Fruit fly (Drosophila melanogaster) whole organism, embryonic: ENCODE results near the gene wrd.

Experiments used
- Abd-B ChIP-seq: fragments of 200-800 bp; sonication (Bioruptor generic); optimal IDR thresholded peaks from 2 replicates; lab custom pipeline; 2018; ENCODE audit warnings: missing biosample characterization, mild to moderate bottlenecking, missing genetic modification characterization, moderate library complexity
- Atf6 ChIP-seq: fragments of 200-800 bp; sonication (Bioruptor generic); IDR thresholded peaks from 2 replicates; pipeline ENCODE4 v1.3.6; 2022; ENCODE audit warnings: missing biosample characterization, missing genetic modification characterization
- Bteb2 ChIP-seq: fragments of 200-800 bp; sonication (Bioruptor generic); optimal IDR thresholded peaks from 2 replicates; lab custom pipeline; 2016; ENCODE audit warnings: missing biosample characterization, missing genetic modification characterization
- C15 ChIP-seq: fragments of 200-800 bp; sonication (Bioruptor generic); IDR thresholded peaks from 3 replicates; pipeline ENCODE4 v1.3.6; 2022; ENCODE audit warnings: missing biosample characterization, missing genetic modification characterization
- CG10209 ChIP-seq: fragments of 200-800 bp; sonication (Bioruptor generic); optimal IDR thresholded peaks from 3 replicates; lab custom pipeline; 2017; ENCODE audit warnings: missing biosample characterization, mild to moderate bottlenecking, missing genetic modification characterization, missing genetic modification reagents
- CG10543 ChIP-seq: fragments of 200-800 bp; sonication (Bioruptor generic); optimal IDR thresholded peaks from 3 replicates; lab custom pipeline; 2017; ENCODE audit warnings: missing biosample characterization, mild to moderate bottlenecking, missing genetic modification characterization, moderate library complexity
- CG13296 ChIP-seq: fragments of 200-800 bp; sonication (Bioruptor generic); optimal IDR thresholded peaks from 3 replicates; lab custom pipeline; 2018; ENCODE audit warnings: missing biosample characterization, mild to moderate bottlenecking, missing genetic modification characterization
- CG15601 ChIP-seq: fragments of 200-800 bp; sonication (Bioruptor generic); optimal IDR thresholded peaks from 3 replicates; lab custom pipeline; 2019; ENCODE audit warnings: missing biosample characterization, mild to moderate bottlenecking, missing genetic modification characterization, moderate library complexity
- CG15696 ChIP-seq: fragments of 200-800 bp; sonication (Bioruptor generic); optimal IDR thresholded peaks from 2 replicates; lab custom pipeline; 2019; ENCODE audit warnings: missing biosample characterization, mild to moderate bottlenecking, missing genetic modification characterization, moderate library complexity
- CG1602 ChIP-seq: fragments of 200-800 bp; sonication (Bioruptor generic); optimal IDR thresholded peaks from 3 replicates; lab custom pipeline; 2016; ENCODE audit warnings: missing biosample characterization, missing genetic modification characterization
- CG1647 ChIP-seq: fragments of 200-800 bp; sonication (Bioruptor generic); optimal IDR thresholded peaks from 3 replicates; lab custom pipeline; 2016; ENCODE audit warnings: missing biosample characterization, missing genetic modification characterization
- CG17568 ChIP-seq: fragments of 200-800 bp; sonication (Bioruptor generic); optimal IDR thresholded peaks from 2 replicates; lab custom pipeline; 2018; ENCODE audit warnings: missing biosample characterization, mild to moderate bottlenecking, missing genetic modification characterization, moderate library complexity
- CG2202 ChIP-seq: fragments of 200-800 bp; sonication (Bioruptor generic); optimal IDR thresholded peaks from 2 replicates; lab custom pipeline; 2018; ENCODE audit warnings: missing biosample characterization, mild to moderate bottlenecking, missing genetic modification characterization
- CG32772 ChIP-seq: fragments of 200-800 bp; sonication (Bioruptor generic); IDR thresholded peaks from 2 replicates; pipeline ENCODE4 v1.3.6; 2022; ENCODE audit warnings: missing biosample characterization, missing genetic modification characterization
- CG3281 ChIP-seq: fragments of 200-800 bp; sonication (Bioruptor generic); optimal IDR thresholded peaks from 3 replicates; lab custom pipeline; 2017; ENCODE audit warnings: missing biosample characterization, mild to moderate bottlenecking, missing genetic modification characterization
- CG3726 ChIP-seq: fragments of 200-800 bp; sonication (Bioruptor generic); IDR thresholded peaks from 3 replicates; pipeline ENCODE4, ENCODE4 v1.3.6; 2022; ENCODE audit warnings: missing biosample characterization, missing genetic modification characterization
- CG4328 ChIP-seq: fragments of 200-800 bp; sonication (Bioruptor generic); optimal IDR thresholded peaks from 3 replicates; lab custom pipeline; 2017; ENCODE audit warnings: missing biosample characterization, missing genetic modification reagents, missing genetic modification characterization
- CG43689 ChIP-seq: fragments of 200-800 bp; sonication (Bioruptor generic); IDR thresholded peaks from 2 replicates; pipeline ENCODE4 v1.3.6; 2022; ENCODE audit warnings: missing biosample characterization, missing genetic modification characterization
- CG4854 ChIP-seq: fragments of 200-800 bp; sonication (Bioruptor generic); optimal IDR thresholded peaks from 2 replicates; lab custom pipeline; 2016; ENCODE audit warnings: missing biosample characterization, missing genetic modification characterization, inconsistent platforms
- CG7271 ChIP-seq: fragments of 200-800 bp; sonication (Bioruptor generic); optimal IDR thresholded peaks from 2 replicates; lab custom pipeline; 2018; ENCODE audit warnings: missing biosample characterization, mild to moderate bottlenecking, missing genetic modification characterization, moderate library complexity
- CG8089 ChIP-seq: fragments of 200-800 bp; sonication (Bioruptor generic); optimal IDR thresholded peaks from 3 replicates; lab custom pipeline; 2016; ENCODE audit warnings: missing biosample characterization, missing genetic modification characterization
- CG8944 ChIP-seq: fragments of 200-800 bp; sonication (Bioruptor generic); optimal IDR thresholded peaks from 3 replicates; lab custom pipeline; 2016; ENCODE audit warnings: missing biosample characterization, missing genetic modification characterization
- CG9876 ChIP-seq: fragments of 200-800 bp; sonication (Bioruptor generic); optimal IDR thresholded peaks from 2 replicates; lab custom pipeline; 2016; ENCODE audit warnings: missing biosample characterization, missing genetic modification characterization
- Deaf1 ChIP-seq: fragments of 200-800 bp; optimal IDR thresholded peaks from 3 replicates; lab custom pipeline; 2019; ENCODE audit warnings: missing biosample characterization, mild to moderate bottlenecking, missing genetic modification characterization, moderate library complexity
- Dp ChIP-seq: fragments of 200-800 bp; sonication (Bioruptor generic); optimal IDR thresholded peaks from 2 replicates; lab custom pipeline; 2018; ENCODE audit warnings: missing biosample characterization, mild to moderate bottlenecking, missing genetic modification characterization, moderate library complexity
- ERR ChIP-seq: fragments of 200-800 bp; sonication (Bioruptor generic); optimal IDR thresholded peaks from 2 replicates; lab custom pipeline; 2016; ENCODE audit warnings: missing biosample characterization, missing genetic modification characterization
- HHEX ChIP-seq: fragments of 200-800 bp; sonication (Bioruptor generic); optimal IDR thresholded peaks from 3 replicates; lab custom pipeline; 2017; ENCODE audit warnings: missing biosample characterization, mild to moderate bottlenecking, missing genetic modification characterization, missing genetic modification reagents
- HLHmδ ChIP-seq: fragments of 200-800 bp; sonication (Bioruptor generic); optimal IDR thresholded peaks from 2 replicates; lab custom pipeline; 2018; ENCODE audit warnings: missing biosample characterization, mild to moderate bottlenecking, missing genetic modification characterization, moderate library complexity
- Hr51 ChIP-seq, 2 experiments: fragments of 200-800 bp; sonication (Bioruptor generic); optimal IDR thresholded peaks; 2 replicates in 1 of 2; 3 replicates in 1 of 2; lab custom pipeline; 2016 to 2018; ENCODE audit warnings: missing biosample characterization in 2 of 2, missing genetic modification characterization in 2 of 2, mild to moderate bottlenecking in 1 of 2, moderate library complexity in 1 of 2
- Optix ChIP-seq: fragments of 200-800 bp; sonication (Bioruptor generic); IDR thresholded peaks from 3 replicates; pipeline ENCODE4 v1.3.6; 2022; ENCODE audit warnings: missing biosample characterization, missing genetic modification characterization
- Ptx1 ChIP-seq: fragments of 200-800 bp; sonication (Bioruptor generic); IDR thresholded peaks from 2 replicates; pipeline ENCODE4 v1.3.6; 2022; ENCODE audit warnings: missing biosample characterization, missing genetic modification characterization
- Rx ChIP-seq: fragments of 200-800 bp; sonication (Bioruptor generic); IDR thresholded peaks from 2 replicates; pipeline ENCODE4 v1.3.6; 2022; ENCODE audit warnings: missing biosample characterization, missing genetic modification characterization
- Usf ChIP-seq: fragments of 200-800 bp; sonication (Bioruptor generic); optimal IDR thresholded peaks from 2 replicates; lab custom pipeline; 2017; ENCODE audit warnings: missing genotype, missing biosample characterization, missing genetic modification characterization
- az2 ChIP-seq: fragments of 200-800 bp; sonication (Bioruptor generic); optimal IDR thresholded peaks from 3 replicates; lab custom pipeline; 2016; ENCODE audit warnings: missing biosample characterization, missing genetic modification characterization
- bowl ChIP-seq: fragments of 200-800 bp; sonication (Bioruptor generic); IDR thresholded peaks from 2 replicates; pipeline ENCODE4 v1.3.6; 2022; ENCODE audit warnings: missing biosample characterization, missing genetic modification characterization
- dpn ChIP-seq, 2 experiments: fragments of 200-800 bp; sonication (Bioruptor generic); optimal IDR thresholded peaks; 3 replicates each; lab custom pipeline; 2016; ENCODE audit warnings: missing biosample characterization in 2 of 2, missing genetic modification characterization in 2 of 2
- eve ChIP-seq, 2 experiments: fragments of >200 bp; optimal IDR thresholded peaks; 2 replicates each; lab custom pipeline; 2017; ENCODE audit warnings: missing biosample characterization in 2 of 2, missing genetic modification characterization in 2 of 2
- lov ChIP-seq, 2 experiments: fragments of 200-800 bp in 1 of 2; fragments of >200 bp in 1 of 2; sonication (Bioruptor generic) in 1 of 2; IDR thresholded peaks in 1 of 2; optimal IDR thresholded peaks in 1 of 2; 2 replicates in 1 of 2; 3 replicates in 1 of 2; pipeline versions ENCODE4 v1.3.6 to Lab custom; 2017 to 2022; ENCODE audit warnings: missing biosample characterization in 1 of 2, missing genetic modification characterization in 1 of 2
- nmo ChIP-seq: fragments of 200-800 bp; sonication (Bioruptor generic); optimal IDR thresholded peaks from 2 replicates; lab custom pipeline; 2018; ENCODE audit warnings: missing biosample characterization, mild to moderate bottlenecking, missing genetic modification characterization, moderate library complexity
- oc ChIP-seq: fragments of 200-800 bp; sonication (Bioruptor generic); optimal IDR thresholded peaks from 2 replicates; lab custom pipeline; 2018; ENCODE audit warnings: missing biosample characterization, mild to moderate bottlenecking, missing genetic modification characterization, moderate library complexity
- pros ChIP-seq: fragments of 200-800 bp; sonication (Bioruptor generic); optimal IDR thresholded peaks from 3 replicates; lab custom pipeline; 2019; ENCODE audit warnings: missing biosample characterization, mild to moderate bottlenecking, missing genetic modification characterization, moderate library complexity
- salm ChIP-seq: fragments of 200-800 bp; sonication (Bioruptor generic); optimal IDR thresholded peaks from 2 replicates; lab custom pipeline; 2018; ENCODE audit warnings: missing biosample characterization, mild to moderate bottlenecking, missing genetic modification characterization
- sc ChIP-seq, 3 experiments: fragments of >200 bp in 2 of 3; fragments of 200-800 bp in 1 of 3; sonication (Bioruptor generic) in 1 of 3; optimal IDR thresholded peaks; 2 replicates in 2 of 3; 3 replicates in 1 of 3; lab custom pipeline; 2017; ENCODE audit warnings: mild to moderate bottlenecking in 1 of 3, missing biosample characterization in 1 of 3, missing genetic modification characterization in 1 of 3, missing genetic modification reagents in 1 of 3
- slou ChIP-seq: fragments of 200-800 bp; sonication (Bioruptor generic); optimal IDR thresholded peaks from 3 replicates; lab custom pipeline; 2016; ENCODE audit warnings: missing biosample characterization, missing genetic modification characterization
- tio ChIP-seq: fragments of 200-800 bp; sonication (Bioruptor generic); optimal IDR thresholded peaks from 2 replicates; lab custom pipeline; 2017; ENCODE audit warnings: missing biosample characterization, missing genetic modification characterization, inconsistent platforms
- tll ChIP-seq, 2 experiments: fragments of 200-800 bp in 1 of 2; fragments of >200 bp in 1 of 2; sonication (Bioruptor generic) in 1 of 2; optimal IDR thresholded peaks; 2 replicates each; lab custom pipeline; 2017 to 2019; ENCODE audit warnings: missing biosample characterization in 2 of 2, missing genetic modification characterization in 2 of 2, mild to moderate bottlenecking in 1 of 2, moderate library complexity in 1 of 2
- toy ChIP-seq: fragments of 200-800 bp; sonication (Bioruptor generic); IDR thresholded peaks from 2 replicates; pipeline ENCODE4 v1.3.6; 2022; ENCODE audit warnings: missing biosample characterization, missing genetic modification characterization
- vnd ChIP-seq: fragments of 200-800 bp; sonication (Bioruptor generic); IDR thresholded peaks from 3 replicates; pipeline ENCODE4 v1.3.6; 2022; ENCODE audit warnings: missing biosample characterization, missing genetic modification characterization; ENCODE audit not compliant: partially characterized antibody
- zfh2 ChIP-seq: fragments of 200-800 bp; sonication (Bioruptor generic); optimal IDR thresholded peaks from 2 replicates; lab custom pipeline; 2016; ENCODE audit warnings: missing biosample characterization, missing genetic modification characterization

Gene wrd

DNA sequence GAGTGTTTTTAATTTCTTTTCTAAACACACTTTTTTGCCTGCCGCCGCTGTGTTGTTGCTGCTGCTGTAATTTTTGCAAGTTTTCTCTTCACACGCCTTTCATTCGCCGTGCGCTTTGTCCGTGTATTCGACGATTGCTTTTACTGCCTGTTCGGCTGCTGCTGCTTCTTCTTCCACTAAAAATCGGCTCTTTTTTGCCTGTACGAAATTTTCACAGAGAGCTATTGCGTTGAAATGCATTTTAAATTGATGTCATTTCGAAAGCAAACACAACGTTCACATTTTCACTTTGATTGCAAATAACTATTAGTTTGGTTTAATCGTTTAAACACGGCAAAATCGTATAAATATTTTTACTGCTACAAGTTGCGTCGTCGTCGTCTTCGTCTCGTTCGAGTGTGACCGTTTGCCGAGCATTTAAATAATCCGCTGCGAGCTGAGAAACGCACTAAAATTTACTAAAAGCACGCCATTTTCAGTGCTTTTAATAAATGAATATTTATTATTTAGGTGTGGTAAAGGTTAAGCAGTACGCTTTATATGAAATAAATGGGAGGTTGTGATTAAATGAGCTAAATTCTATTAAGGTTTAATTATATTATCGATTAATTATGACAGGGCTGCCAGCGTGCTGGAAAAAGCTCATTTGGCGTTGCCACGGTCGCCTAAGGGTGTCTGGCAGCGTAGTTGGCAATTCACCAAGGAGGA, 31.8 kb downstream of the wrd start, which contains the start of the genes Ssdp and CG7985 (continued):
- TF ChIP-seq Atf6 (GFP tag; lab: Robert Waterston, UW) (no peak), lov (optimal IDR thresholded peaks at IDR 0.05; lab: Kevin White, UChicago) (no peak), lov (GFP tag; IDR thresholded peaks at IDR 0.05; lab: Robert Waterston, UW) (no peak), CG32772 (GFP tag; lab: Robert Waterston, UW) (no peak), Dp (GFP tag; lab: Kevin White, UChicago) (no peak), salm (tag; lab: Kevin White, UChicago) (no peak), Deaf1 (tag; lab: Kevin White, UChicago) (peak; percentile 90), sc (optimal IDR thresholded peaks at IDR 0.05; lab: Kevin White, UChicago) (no peak), sc (GFP tag; optimal IDR thresholded peaks at IDR 0.05; lab: Kevin White, UChicago) (no peak), nmo (GFP tag; lab: Kevin White, UChicago) (peak; percentile 44), bowl (GFP tag; lab: Robert Waterston, UW) (no peak), CG8089 (GFP tag; lab: Kevin White, UChicago) (no peak), CG7271 (no peak), vnd (GFP tag; lab: Robert Waterston, UW) (no peak), CG4328 (no peak), CG2202 (tag; lab: Kevin White, UChicago) (no peak), Ptx1 (GFP tag; lab: Robert Waterston, UW) (no peak), toy (GFP tag; lab: Robert Waterston, UW) (no peak), C15 (GFP tag; lab: Robert Waterston, UW) (no peak), CG17568 (GFP tag; lab: Kevin White, UChicago) (no peak), CG15696 (tag; lab: Kevin White, UChicago) (no peak), Bteb2 (GFP tag; lab: Kevin White, UChicago) (no peak), az2 (GFP tag; lab: Kevin White, UChicago) (no peak), slou (no peak), Abd-B (GFP tag; lab: Kevin White, UChicago) (peak; percentile 49), CG43689 (GFP tag; lab: Robert Waterston, UW) (no peak), CG10543 (GFP tag; lab: Kevin White, UChicago) (no peak), CG1602 (GFP tag; lab: Kevin White, UChicago) (no peak), CG3281 (no peak), CG4854 (GFP tag; lab: Kevin White, UChicago) (peak; percentile 46), Rx (GFP tag; lab: Robert Waterston, UW) (no peak), HLHmδ (GFP tag; lab: Kevin White, UChicago) (no peak), dpn (GFP tag; optimal IDR thresholded peaks at IDR 0.05; lab: Kevin White, UChicago) (no peak), CG8944 (GFP tag; lab: Kevin White, UChicago) (no peak), Optix (GFP tag; lab: Robert Waterston, UW) (no peak), CG10209 (GFP tag; lab: Kevin White, UChicago) (no peak), CG1647 (GFP tag; lab: Kevin White, UChicago) (no peak), eve (GFP tag; optimal IDR thresholded peaks at IDR 0.05; lab: Kevin White, UChicago) (no peak), HHEX (no peak), CG15601 (tag; lab: Kevin White, UChicago) (no peak), Hr51 (GFP tag; optimal IDR thresholded peaks at IDR 0.05; lab: Kevin White, UChicago) (no peak), ERR (GFP tag; lab: Kevin White, UChicago) (no peak), CG13296 (GFP tag; lab: Kevin White, UChicago) (no peak), pros (GFP tag; lab: Kevin White, UChicago) (no peak), CG9876 (no peak), tll (GFP tag; optimal IDR thresholded peaks at IDR 0.05; lab: Kevin White, UChicago) (no peak), CG3726 (GFP tag; lab: Robert Waterston, UW) (no peak), oc (no peak), tio (no peak), zfh2 (no peak), Usf (no peak)
